Worm (Caenorhabditis elegans): ENCODE measurements around the gene srg-3.

- TF ChIP-seq attf-4 (tag; optimal IDR thresholded peaks at IDR 0.05) (no peak), nhr-10 (tag; optimal IDR thresholded peaks at IDR 0.05) (no peak), spr-3 (GFP tag; optimal IDR thresholded peaks at IDR 0.05) (no peak), aly-2 (tag; optimal IDR thresholded peaks at IDR 0.05) (no peak), snpc-4 (tag; optimal IDR thresholded peaks at IDR 0.05) (no peak), lin-29 (GFP tag; IDR thresholded peaks at IDR 0.05) (no peak)
These were observed 17.0 kb upstream of the srg-3 start, which contains the start of gene F47D12.6 for ce11 chrIII:6287195-6287594.

Measured in whole organism, L4 larva.